Fruit fly (Drosophila melanogaster) whole organism, embryonic: ENCODE results near the gene CG13239.

ENCODE experiments used
- Bgb ChIP-seq: fragments of 200-800 bp; sonication (Bioruptor generic); IDR thresholded peaks from 2 replicates; pipeline ENCODE4 v1.3.6; 2022; ENCODE audit warnings: missing biosample characterization, missing genetic modification characterization; ENCODE audit not compliant: partially characterized antibody
- CG10267 ChIP-seq: fragments of 200-800 bp; sonication (Bioruptor generic); optimal IDR thresholded peaks from 2 replicates; lab custom pipeline; 2018; ENCODE audit warnings: missing biosample characterization, mild to moderate bottlenecking, missing genetic modification characterization, moderate library complexity
- CG10979 ChIP-seq: fragments of 200-800 bp; sonication (Bioruptor generic); optimal IDR thresholded peaks from 2 replicates; lab custom pipeline; 2018; ENCODE audit warnings: missing biosample characterization, mild to moderate bottlenecking, missing genetic modification characterization, moderate library complexity
- CG12104 ChIP-seq: fragments of 200-800 bp; sonication (Bioruptor generic); optimal IDR thresholded peaks from 3 replicates; lab custom pipeline; 2016; ENCODE audit warnings: missing biosample characterization, missing genetic modification characterization
- CG12942 ChIP-seq: fragments of 200-800 bp; sonication (Bioruptor generic); optimal IDR thresholded peaks from 3 replicates; lab custom pipeline; 2016; ENCODE audit warnings: missing biosample characterization, missing genetic modification characterization
- CG17328 ChIP-seq: fragments of 200-800 bp; sonication (Bioruptor generic); IDR thresholded peaks from 2 replicates; pipeline ENCODE4 v1.3.6; 2022; ENCODE audit warnings: missing biosample characterization, missing genetic modification characterization
- CG17612 ChIP-seq: fragments of 200-800 bp; sonication (Bioruptor generic); IDR thresholded peaks from 2 replicates; pipeline ENCODE4 v1.3.6; 2022; ENCODE audit warnings: missing biosample characterization, missing genetic modification characterization
- CG18599 ChIP-seq: fragments of 200-800 bp; sonication (Bioruptor generic); optimal IDR thresholded peaks from 3 replicates; lab custom pipeline; 2017; ENCODE audit warnings: missing biosample characterization, missing genetic modification characterization, mild to moderate bottlenecking, moderate library complexity, missing genetic modification reagents
- CG2120 ChIP-seq: fragments of 200-800 bp; sonication (Bioruptor generic); optimal IDR thresholded peaks from 3 replicates; lab custom pipeline; 2016; ENCODE audit warnings: missing biosample characterization, missing genetic modification characterization
- CG2129 ChIP-seq: fragments of 200-800 bp; sonication (Bioruptor generic); IDR thresholded peaks from 2 replicates; pipeline ENCODE4 v1.3.6; 2022; ENCODE audit warnings: missing biosample characterization, missing genetic modification characterization; ENCODE audit not compliant: partially characterized antibody
- CG3163 ChIP-seq: fragments of 200-800 bp; sonication (Bioruptor generic); optimal IDR thresholded peaks from 3 replicates; lab custom pipeline; 2016; ENCODE audit warnings: missing biosample characterization, missing genetic modification characterization
- CG4360 ChIP-seq: fragments of 200-800 bp; sonication (Bioruptor generic); IDR thresholded peaks from 2 replicates; pipeline ENCODE4 v1.3.6; 2022; ENCODE audit warnings: missing biosample characterization, missing genetic modification characterization
- CG8765 ChIP-seq: fragments of 200-800 bp; sonication (Bioruptor generic); IDR thresholded peaks from 2 replicates; pipeline ENCODE4 v1.3.6; 2022; ENCODE audit warnings: missing biosample characterization, missing genetic modification characterization
- CG9727 ChIP-seq: fragments of 200-800 bp; sonication (Bioruptor generic); optimal IDR thresholded peaks from 3 replicates; lab custom pipeline; 2017; ENCODE audit warnings: missing biosample characterization, mild to moderate bottlenecking, missing genetic modification characterization
- CG9876 ChIP-seq: fragments of 200-800 bp; sonication (Bioruptor generic); optimal IDR thresholded peaks from 2 replicates; lab custom pipeline; 2016; ENCODE audit warnings: missing biosample characterization, missing genetic modification characterization
- CkIIα-i1 ChIP-seq: fragments of 200-800 bp; sonication (Bioruptor generic); IDR thresholded peaks from 2 replicates; pipeline ENCODE4 v1.3.6; 2022; ENCODE audit warnings: missing biosample characterization, missing genetic modification characterization
- Eip74EF ChIP-seq, 2 experiments: fragments of 200-800 bp in 1 of 2; fragments of >200 bp in 1 of 2; sonication (Bioruptor generic) in 1 of 2; optimal IDR thresholded peaks; 2 replicates each; lab custom pipeline; 2017 to 2019; ENCODE audit warnings: missing biosample characterization in 2 of 2, missing genetic modification characterization in 2 of 2, mild to moderate bottlenecking in 1 of 2, moderate library complexity in 1 of 2
- HLH4C ChIP-seq: fragments of 200-800 bp; sonication (Bioruptor generic); IDR thresholded peaks from 3 replicates; pipeline ENCODE4 v1.3.6; 2022; ENCODE audit warnings: missing biosample characterization, missing genetic modification characterization; ENCODE audit not compliant: partially characterized antibody
- HmgZ ChIP-seq: fragments of 200-800 bp; sonication (Bioruptor generic); optimal IDR thresholded peaks from 2 replicates; lab custom pipeline; 2018; ENCODE audit warnings: missing biosample characterization, mild to moderate bottlenecking, missing genetic modification characterization
- Hmr ChIP-seq: fragments of 200-800 bp; sonication (Bioruptor generic); optimal IDR thresholded peaks from 3 replicates; lab custom pipeline; 2017; ENCODE audit warnings: mild to moderate bottlenecking, missing biosample characterization, missing genetic modification reagents, missing genetic modification characterization
- Hr39 ChIP-seq: fragments of >200 bp; optimal IDR thresholded peaks from 2 replicates; lab custom pipeline; 2017
- MBD-R2 ChIP-seq: fragments of 200-800 bp; sonication (Bioruptor generic); IDR thresholded peaks from 2 replicates; pipeline ENCODE4 v1.3.6; 2022; ENCODE audit warnings: missing biosample characterization, missing genetic modification characterization
- Med ChIP-seq: fragments of 200-800 bp; sonication (Bioruptor generic); peaks from one replicate; lab custom pipeline; 2016; ENCODE audit warnings: missing biosample characterization, missing genetic modification characterization, mild to moderate bottlenecking, inconsistent platforms, moderate library complexity
- Mrtf ChIP-seq: fragments of 200-800 bp; sonication (Bioruptor generic); IDR thresholded peaks from 3 replicates; pipeline ENCODE4 v1.3.6; 2022; ENCODE audit warnings: missing biosample characterization, missing genetic modification characterization
- Myb ChIP-seq: fragments of 200-800 bp; sonication (Bioruptor generic); optimal IDR thresholded peaks from 2 replicates; lab custom pipeline; 2016; ENCODE audit warnings: missing biosample characterization, missing genetic modification characterization
- Poxn ChIP-seq: fragments of 200-800 bp; sonication (Bioruptor generic); IDR thresholded peaks from 2 replicates; pipeline ENCODE4 v1.3.6; 2022; ENCODE audit warnings: missing biosample characterization, missing genetic modification characterization
- Xrp1 ChIP-seq: fragments of 200-800 bp; sonication (Bioruptor generic); IDR thresholded peaks from 2 replicates; pipeline ENCODE4 v1.3.6; 2022; ENCODE audit warnings: missing biosample characterization, missing genetic modification characterization
- YL-1 ChIP-seq: fragments of 200-800 bp; sonication (Bioruptor generic); optimal IDR thresholded peaks from 3 replicates; lab custom pipeline; 2017; ENCODE audit warnings: missing biosample characterization, mild to moderate bottlenecking, missing genetic modification characterization
- ap ChIP-seq: fragments of 200-800 bp; sonication (Bioruptor generic); IDR thresholded peaks from 2 replicates; pipeline ENCODE4 v1.3.6; 2022; ENCODE audit warnings: missing biosample characterization, missing genetic modification characterization
- ash1 ChIP-seq: fragments of 200-800 bp; sonication (Bioruptor generic); optimal IDR thresholded peaks from 2 replicates; lab custom pipeline; 2018; ENCODE audit warnings: missing biosample characterization, mild to moderate bottlenecking, missing genetic modification characterization
- az2 ChIP-seq: fragments of 200-800 bp; sonication (Bioruptor generic); optimal IDR thresholded peaks from 3 replicates; lab custom pipeline; 2016; ENCODE audit warnings: missing biosample characterization, missing genetic modification characterization
- bbx ChIP-seq: fragments of 200-800 bp; sonication (Bioruptor generic); IDR thresholded peaks from 2 replicates; pipeline ENCODE4 v1.3.6; 2022; ENCODE audit warnings: missing biosample characterization, missing genetic modification characterization; ENCODE audit not compliant: partially characterized antibody
- btn ChIP-seq: fragments of 200-800 bp; sonication (Bioruptor generic); optimal IDR thresholded peaks from 2 replicates; lab custom pipeline; 2016; ENCODE audit warnings: missing biosample characterization, missing genetic modification characterization
- dati ChIP-seq: fragments of 200-800 bp; sonication (Bioruptor generic); IDR thresholded peaks from 2 replicates; pipeline ENCODE4 v1.3.6; 2022; ENCODE audit warnings: missing biosample characterization, missing genetic modification characterization
- dmrt99B ChIP-seq: fragments of 200-800 bp; sonication (Bioruptor generic); optimal IDR thresholded peaks from 2 replicates; lab custom pipeline; 2018; ENCODE audit warnings: missing biosample characterization, mild to moderate bottlenecking, missing genetic modification characterization, moderate library complexity
- dpn ChIP-seq, 2 experiments: fragments of 200-800 bp; sonication (Bioruptor generic); optimal IDR thresholded peaks; 3 replicates each; lab custom pipeline; 2016; ENCODE audit warnings: missing biosample characterization in 2 of 2, missing genetic modification characterization in 2 of 2
- emc ChIP-seq: fragments of 200-800 bp; sonication (Bioruptor generic); optimal IDR thresholded peaks from 2 replicates; lab custom pipeline; 2016; ENCODE audit warnings: missing biosample characterization, missing genetic modification characterization
- eyg ChIP-seq: fragments of 200-800 bp; sonication (Bioruptor generic); optimal IDR thresholded peaks from 3 replicates; lab custom pipeline; 2016; ENCODE audit warnings: missing biosample characterization, missing genetic modification characterization
- gcm ChIP-seq: fragments of 200-800 bp; sonication (Bioruptor generic); optimal IDR thresholded peaks from 2 replicates; lab custom pipeline; 2019; ENCODE audit warnings: missing biosample characterization, mild to moderate bottlenecking, missing genetic modification characterization, moderate library complexity
- gem ChIP-seq: fragments of 200-800 bp; sonication (Bioruptor generic); optimal IDR thresholded peaks from 2 replicates; lab custom pipeline; 2019; ENCODE audit warnings: missing biosample characterization, mild to moderate bottlenecking, missing genetic modification characterization, moderate library complexity
- grn ChIP-seq: fragments of 200-800 bp; sonication (Bioruptor generic); optimal IDR thresholded peaks from 3 replicates; lab custom pipeline; 2017; ENCODE audit warnings: missing biosample characterization, missing genetic modification characterization
- hb ChIP-seq: fragments of 200-800 bp; sonication (Bioruptor generic); IDR thresholded peaks from 3 replicates; pipeline ENCODE4 v1.3.6; 2022; ENCODE audit warnings: missing biosample characterization, missing genetic modification characterization; ENCODE audit not compliant: partially characterized antibody
- lilli ChIP-seq: fragments of 200-800 bp; sonication (Bioruptor generic); optimal IDR thresholded peaks from 3 replicates; lab custom pipeline; 2016; ENCODE audit warnings: missing biosample characterization, missing genetic modification characterization
- nerfin-1 ChIP-seq: fragments of 200-800 bp; sonication (Bioruptor generic); optimal IDR thresholded peaks from 3 replicates; lab custom pipeline; 2019; ENCODE audit warnings: missing biosample characterization, mild to moderate bottlenecking, missing genetic modification characterization, moderate library complexity
- nerfin-2 ChIP-seq: fragments of 200-800 bp; sonication (Bioruptor generic); IDR thresholded peaks from 2 replicates; pipeline ENCODE4 v1.3.6; 2022; ENCODE audit warnings: missing biosample characterization, missing genetic modification characterization; ENCODE audit not compliant: partially characterized antibody
- p53 ChIP-seq: fragments of 200-800 bp; sonication (Bioruptor generic); optimal IDR thresholded peaks from 2 replicates; lab custom pipeline; 2016; ENCODE audit warnings: missing biosample characterization, missing genetic modification characterization
- so ChIP-seq: fragments of 200-800 bp; sonication (Bioruptor generic); IDR thresholded peaks from 3 replicates; pipeline ENCODE4 v1.3.6; 2022; ENCODE audit warnings: missing biosample characterization, missing genetic modification characterization
- tap ChIP-seq: fragments of 200-800 bp; optimal IDR thresholded peaks from 3 replicates; lab custom pipeline; 2019; ENCODE audit warnings: missing biosample characterization, mild to moderate bottlenecking, missing genetic modification characterization, moderate library complexity
- toy ChIP-seq: fragments of 200-800 bp; sonication (Bioruptor generic); IDR thresholded peaks from 2 replicates; pipeline ENCODE4 v1.3.6; 2022; ENCODE audit warnings: missing biosample characterization, missing genetic modification characterization
- zf30C ChIP-seq: fragments of 200-800 bp; sonication (Bioruptor generic); optimal IDR thresholded peaks from 3 replicates; lab custom pipeline; 2018; ENCODE audit warnings: missing biosample characterization, mild to moderate bottlenecking, missing genetic modification characterization

The CG13239 gene

DNA sequence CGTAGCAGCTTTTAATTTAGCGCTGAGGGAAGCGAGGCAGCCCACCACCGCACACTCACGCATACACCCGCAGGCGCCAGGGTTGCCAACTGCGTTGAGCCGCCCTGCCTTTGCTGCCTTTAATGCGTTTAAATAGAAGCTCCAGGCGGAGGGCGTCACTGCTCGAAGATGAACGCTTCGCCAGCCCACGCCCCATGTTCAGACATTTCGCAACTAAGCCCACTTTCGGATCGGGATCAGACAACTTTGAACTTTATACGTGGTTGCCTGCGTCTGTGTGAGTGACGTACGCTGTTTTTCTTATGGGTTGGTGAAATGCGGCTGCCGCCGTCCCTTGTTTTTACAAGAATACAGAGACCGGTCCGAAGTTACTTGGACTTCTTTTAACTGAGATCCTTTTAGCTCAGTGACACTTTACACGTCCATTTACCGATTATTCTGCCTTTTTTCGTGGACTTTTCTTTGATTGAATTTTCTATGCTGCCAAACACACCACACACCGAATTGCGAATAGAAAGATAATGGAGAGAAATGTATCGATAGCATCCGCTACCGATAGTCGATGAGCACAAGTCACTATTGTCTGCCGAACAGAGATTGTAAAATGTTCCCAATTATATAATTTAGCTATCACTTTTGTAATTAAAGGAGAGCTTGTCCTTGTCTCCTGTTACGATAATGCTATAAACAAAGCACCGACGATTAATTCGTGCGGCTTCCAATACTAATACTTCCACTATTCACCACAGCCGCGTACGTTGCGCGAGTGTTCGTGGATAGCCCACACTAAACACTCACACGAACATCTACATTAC is 10.7 kb downstream of the CG13239 start (continued):
- TF ChIP-seq so (GFP tag; lab: Robert Waterston, UW) (no peak), CG2129 (GFP tag; lab: Robert Waterston, UW) (peak; percentile 41), CG12942 (no peak), eyg (GFP tag; lab: Kevin White, UChicago) (no peak), bbx (GFP tag; lab: Robert Waterston, UW) (peak; percentile 67), Hmr (GFP tag; lab: Kevin White, UChicago) (no peak), CG9876 (GFP tag; lab: Kevin White, UChicago) (no peak), zf30C (GFP tag; lab: Kevin White, UChicago) (no peak), MBD-R2 (GFP tag; lab: Robert Waterston, UW) (peak; percentile 46; the same call in 1 of the 2 replicates), grn (GFP tag; lab: Kevin White, UChicago) (no peak), ash1 (no peak), az2 (GFP tag; lab: Kevin White, UChicago) (no peak), hb (GFP tag; lab: Robert Waterston, UW) (peak; percentile 17; the same call in 1 of the 3 replicates), CG17328 (GFP tag; lab: Robert Waterston, UW) (no peak), dmrt99B (tag; lab: Kevin White, UChicago) (no peak), nerfin-1 (tag; lab: Kevin White, UChicago) (no peak), gcm (no peak), lilli (GFP tag; lab: Kevin White, UChicago) (no peak), CG8765 (GFP tag; lab: Robert Waterston, UW) (no peak), CG3163 (GFP tag; lab: Kevin White, UChicago) (no peak), CG17612 (GFP tag; lab: Robert Waterston, UW) (no peak), CG2120 (GFP tag; lab: Kevin White, UChicago) (peak; percentile 9), Poxn (no peak), nerfin-2 (GFP tag; lab: Robert Waterston, UW) (peak; percentile 71), Xrp1 (peak; percentile 22; the same call in 1 of the 2 replicates), CG18599 (GFP tag; lab: Kevin White, UChicago) (peak; percentile 28), Bgb (GFP tag; lab: Robert Waterston, UW) (peak; percentile 65), Hr39 (lab: Kevin White, UChicago) (no peak), ap (GFP tag; lab: Robert Waterston, UW) (no peak), tap (no peak), HLH4C (peak; percentile 67; the same call in 2 of the 3 replicates), btn (no peak), YL-1 (GFP tag; lab: Kevin White, UChicago) (peak; percentile 75), CG4360 (GFP tag; lab: Robert Waterston, UW) (no peak), CG10979 (no peak), p53 (GFP tag; lab: Kevin White, UChicago) (no peak), CkIIα-i1 (GFP tag; lab: Robert Waterston, UW) (no peak), HmgZ (tag; lab: Kevin White, UChicago) (peak; percentile 2), CG10267 (tag; lab: Kevin White, UChicago) (peak; percentile 20), CG12104 (no peak), dati (no peak), Myb (GFP tag; lab: Kevin White, UChicago) (no peak), Mrtf (GFP tag; lab: Robert Waterston, UW) (no peak), CG9727 (peak; percentile 11), Med (GFP tag; lab: Kevin White, UChicago) (peak; percentile 92), emc (GFP tag; lab: Kevin White, UChicago) (no peak), Eip74EF (GFP tag; optimal IDR thresholded peaks at IDR 0.05; lab: Kevin White, UChicago) (no peak), dpn (GFP tag; optimal IDR thresholded peaks at IDR 0.05; lab: Kevin White, UChicago) (no peak), gem (no peak), toy (no peak)
